Fruit fly (Drosophila melanogaster): ENCODE measurements around the gene CG17375.

DNA sequence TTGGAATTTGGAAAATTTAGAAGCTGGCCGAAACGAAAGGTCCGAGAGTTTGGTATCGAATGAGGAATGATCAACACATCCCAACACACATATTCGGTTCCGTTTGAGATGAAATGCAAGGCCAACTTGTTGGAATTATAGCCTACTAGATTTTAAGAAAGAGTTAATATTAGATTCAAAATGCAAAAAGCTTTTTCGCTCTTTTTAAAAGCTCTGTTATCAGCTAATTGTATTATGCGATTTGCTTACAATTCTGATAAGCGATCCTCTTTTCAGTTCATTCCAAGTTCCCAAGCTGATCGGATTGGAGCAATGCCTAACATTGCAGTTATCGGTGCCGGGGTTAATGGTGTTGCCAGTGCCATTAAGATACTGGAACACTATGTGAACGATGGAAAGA is 2.9 kb downstream of the CG17375 start, which contains the start of the genes CG17377 and Daao2:
- TF ChIP-seq CG6163 (GFP tag; IDR thresholded peaks at IDR 0.05) (no peak), Hr39 (GFP tag; optimal IDR thresholded peaks at IDR 0.05) (no peak), salr (GFP tag; optimal IDR thresholded peaks at IDR 0.05) (no peak), CG11902 (GFP tag; optimal IDR thresholded peaks at IDR 0.05) (no peak), Eip75B (GFP tag; optimal IDR thresholded peaks at IDR 0.05) (no peak), eg (GFP tag; IDR thresholded peaks at IDR 0.05) (no peak), OdsH (GFP tag; optimal IDR thresholded peaks at IDR 0.05) (no peak), CG8319 (GFP tag; optimal IDR thresholded peaks at IDR 0.05) (no peak), Lpt (GFP tag; optimal IDR thresholded peaks at IDR 0.05) (no peak), fkh (GFP tag; optimal IDR thresholded peaks at IDR 0.05) (no peak)

Data from whole organism, prepupa.